Worm (Caenorhabditis elegans) whole organism, young adult: ENCODE data around the gene cest-6.
A peak's percentile ranks its signal among the peaks of the same experiment; 100 is the strongest.

Source experiments
- B0261.1 ChIP-seq: sonication (generic microtip); optimal IDR thresholded peaks from 2 replicates; lab custom pipeline; 2016; ENCODE audit warnings: mild to moderate bottlenecking, missing genetic modification characterization, moderate library complexity, missing compliant biosample characterization
- B0336.3 ChIP-seq: fragments of 200-800 bp; sonication (Bioruptor generic); IDR thresholded peaks from 2 replicates; pipeline ENCODE4 v1.3.6; 2022; ENCODE audit warnings: missing genetic modification characterization, missing compliant biosample characterization
- C17E4.6 ChIP-seq: fragments of 200-800 bp; sonication (Bioruptor generic); IDR thresholded peaks from 2 replicates; pipeline ENCODE4 v1.3.6; 2022; ENCODE audit warnings: missing genetic modification reagents, missing genetic modification characterization, missing compliant biosample characterization
- F33H1.4 ChIP-seq: fragments of 200-800 bp; sonication (Bioruptor generic); IDR thresholded peaks from 2 replicates; pipeline ENCODE4 v1.3.6; 2022; ENCODE audit warnings: missing genetic modification reagents, missing genetic modification characterization, missing compliant biosample characterization
- F37B4.10 ChIP-seq: fragments of 200-800 bp; sonication (Bioruptor generic); IDR thresholded peaks from 2 replicates; pipeline ENCODE4 v1.3.6; 2022; ENCODE audit warnings: missing genetic modification characterization, missing compliant biosample characterization
- F39B2.1 ChIP-seq: fragments of 200-800 bp; sonication (Bioruptor generic); IDR thresholded peaks from 2 replicates; pipeline ENCODE4 v1.3.6; 2022; ENCODE audit warnings: missing genetic modification reagents, missing genetic modification characterization, missing compliant biosample characterization
- Y53G8AR.9 ChIP-seq: fragments of 200-800 bp; sonication (Bioruptor generic); conservative IDR thresholded peaks from 2 replicates; pipeline ENCODE4 v1.3.6; 2022; ENCODE audit warnings: missing genetic modification reagents, missing genetic modification characterization, missing compliant biosample characterization
- Y95B8A.8 ChIP-seq: fragments of 200-800 bp; sonication (Bioruptor generic); IDR thresholded peaks from 2 replicates; pipeline ENCODE4 v1.3.6; 2022; ENCODE audit warnings: missing genetic modification reagents, missing genetic modification characterization, missing compliant biosample characterization
- ZK185.1 ChIP-seq: sonication (generic microtip); optimal IDR thresholded peaks from 2 replicates; lab custom pipeline; 2016; ENCODE audit warnings: mild to moderate bottlenecking, missing genetic modification characterization, missing compliant biosample characterization; ENCODE audit not compliant: poor library complexity, severe bottlenecking
- aptf-3 ChIP-seq: fragments of 200-800 bp; sonication (Bioruptor generic); IDR thresholded peaks from 2 replicates; pipeline ENCODE4 v1.3.6; 2022; ENCODE audit warnings: missing genetic modification characterization, missing compliant biosample characterization
- attf-6 ChIP-seq: fragments of 200-800 bp; sonication (Bioruptor generic); IDR thresholded peaks from 2 replicates; pipeline ENCODE4 v1.3.6; 2022; ENCODE audit warnings: missing genetic modification reagents, missing genetic modification characterization, missing compliant biosample characterization
- bed-2 ChIP-seq: fragments of 200-800 bp; sonication (Bioruptor generic); IDR thresholded peaks from 2 replicates; pipeline ENCODE4 v1.3.6; 2022; ENCODE audit warnings: missing genetic modification reagents, missing genetic modification characterization, missing compliant biosample characterization
- cebp-2 ChIP-seq: fragments of 200-800 bp; sonication (Bioruptor generic); IDR thresholded peaks from 2 replicates; pipeline ENCODE4 v1.3.6; 2022; ENCODE audit warnings: missing genetic modification characterization, missing compliant biosample characterization
- ceh-100 ChIP-seq: fragments of 200-800 bp; sonication (Bioruptor generic); IDR thresholded peaks from 2 replicates; pipeline ENCODE4 v1.3.6; 2022; ENCODE audit warnings: missing genetic modification reagents, missing genetic modification characterization, missing compliant biosample characterization
- ceh-40 ChIP-seq: fragments of 200-800 bp; sonication (Bioruptor generic); IDR thresholded peaks from 2 replicates; pipeline ENCODE4 v1.3.6; 2022; ENCODE audit warnings: missing genetic modification characterization, missing compliant biosample characterization
- chd-7 ChIP-seq: sonication (generic microtip); optimal IDR thresholded peaks from 2 replicates; lab custom pipeline; 2016; ENCODE audit warnings: mild to moderate bottlenecking, missing genetic modification characterization, moderate library complexity, missing compliant biosample characterization
- die-1 ChIP-seq: sonication (generic microtip); optimal IDR thresholded peaks from 2 replicates; lab custom pipeline; 2016; ENCODE audit warnings: missing genotype, mild to moderate bottlenecking, missing genetic modification characterization, missing compliant biosample characterization
- dox-1 ChIP-seq: fragments of 200-800 bp; sonication (Bioruptor generic); IDR thresholded peaks from 2 replicates; pipeline ENCODE4 v1.3.6; 2022; ENCODE audit warnings: missing genetic modification reagents, missing genetic modification characterization, missing compliant biosample characterization
- dpff-1 ChIP-seq: sonication (generic microtip); optimal IDR thresholded peaks from 2 replicates; lab custom pipeline; 2017; ENCODE audit warnings: mild to moderate bottlenecking, missing genetic modification characterization, missing compliant biosample characterization
- dpl-1 ChIP-seq: fragments of 150-350 bp; optimal IDR thresholded peaks from 2 replicates; lab custom pipeline; 2014; ENCODE audit warnings: missing biosample characterization, missing genetic modification reagents, missing genetic modification characterization
- egrh-3 ChIP-seq: fragments of 200-800 bp; sonication (Bioruptor generic); IDR thresholded peaks from 2 replicates; pipeline ENCODE4 v1.3.6; 2022; ENCODE audit warnings: missing genetic modification reagents, missing genetic modification characterization, missing compliant biosample characterization
- ets-4 ChIP-seq: fragments of 200-800 bp; sonication (Bioruptor generic); optimal IDR thresholded peaks from 2 replicates; lab custom pipeline; 2018; ENCODE audit warnings: mild to moderate bottlenecking, missing genetic modification characterization, missing compliant biosample characterization
- hlh-12 ChIP-seq: sonication (generic microtip); optimal IDR thresholded peaks from 2 replicates; lab custom pipeline; 2016; ENCODE audit warnings: missing genetic modification characterization, missing compliant biosample characterization
- hmg-20 ChIP-seq: fragments of 200-800 bp; sonication (Bioruptor generic); IDR thresholded peaks from 2 replicates; pipeline ENCODE4 v1.3.6; 2022; ENCODE audit warnings: missing genetic modification reagents, missing genetic modification characterization, missing compliant biosample characterization
- hrde-1 ChIP-seq: sonication (generic microtip); optimal IDR thresholded peaks from 2 replicates; lab custom pipeline; 2016; ENCODE audit warnings: missing genetic modification characterization, mild to moderate bottlenecking, missing compliant biosample characterization, moderate library complexity, missing genotype, missing genetic modification reagents, borderline replicate concordance
- hsf-1 ChIP-seq: fragments of 200-800 bp; sonication (Bioruptor generic); IDR thresholded peaks from 2 replicates; pipeline ENCODE4 v1.3.6; 2022; ENCODE audit warnings: missing genetic modification reagents, missing genetic modification characterization, missing compliant biosample characterization
- let-526 ChIP-seq: fragments of 200-800 bp; sonication (Bioruptor generic); IDR thresholded peaks from 2 replicates; pipeline ENCODE4 v1.3.6; 2022; ENCODE audit warnings: missing genetic modification reagents, missing genetic modification characterization, missing compliant biosample characterization
- let-607 ChIP-seq, 2 experiments: fragments of 200-800 bp in 1 of 2; sonication (Bioruptor generic) in 1 of 2; sonication (generic microtip) in 1 of 2; optimal IDR thresholded peaks; 2 replicates each; lab custom pipeline; 2016 to 2018; ENCODE audit warnings: mild to moderate bottlenecking in 2 of 2, missing compliant biosample characterization in 2 of 2, missing genetic modification characterization in 2 of 2, moderate library complexity in 2 of 2, missing genotype in 1 of 2
- lin-26 ChIP-seq: fragments of 200-800 bp; sonication (Bioruptor generic); IDR thresholded peaks from 2 replicates; pipeline ENCODE4 v1.3.6; 2022; ENCODE audit warnings: missing genetic modification reagents, missing genetic modification characterization, missing compliant biosample characterization
- lir-1 ChIP-seq: fragments of 200-800 bp; sonication (Bioruptor generic); conservative IDR thresholded peaks from 2 replicates; pipeline ENCODE4 v1.3.6; 2022; ENCODE audit warnings: missing genetic modification reagents, missing genetic modification characterization, missing compliant biosample characterization
- lsy-27 ChIP-seq: sonication (generic microtip); optimal IDR thresholded peaks from 2 replicates; lab custom pipeline; 2017; ENCODE audit warnings: missing genetic modification characterization, mild to moderate bottlenecking, missing compliant biosample characterization, antibody characterized with exemption, missing genotype, borderline replicate concordance; ENCODE audit not compliant: insufficient read depth
- madf-3 ChIP-seq: fragments of 200-800 bp; sonication (Bioruptor generic); IDR thresholded peaks from 2 replicates; pipeline ENCODE4 v1.3.6; 2022; ENCODE audit warnings: missing genetic modification reagents, missing genetic modification characterization, missing compliant biosample characterization
- mxl-1 ChIP-seq: sonication (generic microtip); optimal IDR thresholded peaks from 2 replicates; lab custom pipeline; 2016; ENCODE audit warnings: missing genetic modification characterization, missing compliant biosample characterization
- nhr-80 ChIP-seq: sonication (generic microtip); optimal IDR thresholded peaks from 2 replicates; lab custom pipeline; 2016; ENCODE audit warnings: missing genetic modification characterization, missing compliant biosample characterization
- pha-4 ChIP-seq: fragments of 150-350 bp; sonication (generic microtip); optimal IDR thresholded peaks from 2 replicates; lab custom pipeline; 2014; ENCODE audit warnings: missing biosample characterization, missing genetic modification reagents, missing genetic modification characterization
- rec-8 ChIP-seq, 2 experiments: sonication (generic microtip); optimal IDR thresholded peaks; 2 replicates each; lab custom pipeline; 2016; ENCODE audit warnings: mild to moderate bottlenecking in 2 of 2, missing genetic modification characterization in 2 of 2, missing genetic modification reagents in 2 of 2, missing genotype in 2 of 2, missing biosample characterization in 1 of 2, missing compliant biosample characterization in 1 of 2, moderate library complexity in 1 of 2
- repo-1 ChIP-seq: sonication (generic microtip); optimal IDR thresholded peaks from 2 replicates; lab custom pipeline; 2017; ENCODE audit warnings: mild to moderate bottlenecking, missing genetic modification characterization, missing compliant biosample characterization
- rpc-1 ChIP-seq, 2 experiments: fragments of 150-350 bp in 1 of 2; sonication (generic microtip) in 1 of 2; optimal IDR thresholded peaks; 2 replicates each; lab custom pipeline; 2014 to 2018; ENCODE audit warnings: missing biosample characterization in 1 of 2, missing genetic modification characterization in 1 of 2, missing genetic modification reagents in 1 of 2, missing genotype in 1 of 2
- snpc-1.1 ChIP-seq: sonication (generic microtip); optimal IDR thresholded peaks from 2 replicates; lab custom pipeline; 2017; ENCODE audit warnings: missing genetic modification characterization, mild to moderate bottlenecking, missing compliant biosample characterization, antibody characterized with exemption, moderate library complexity, missing genotype, missing genetic modification reagents; ENCODE audit not compliant: insufficient read depth
- snpc-1.3 ChIP-seq: sonication (generic microtip); optimal IDR thresholded peaks from 2 replicates; lab custom pipeline; 2017; ENCODE audit warnings: missing genetic modification characterization, mild to moderate bottlenecking, missing compliant biosample characterization, antibody characterized with exemption, moderate library complexity, missing genotype, missing genetic modification reagents; ENCODE audit not compliant: insufficient read depth
- snpc-3.4 ChIP-seq: sonication (generic microtip); optimal IDR thresholded peaks from 2 replicates; lab custom pipeline; 2017; ENCODE audit warnings: missing genetic modification characterization, mild to moderate bottlenecking, missing compliant biosample characterization, antibody characterized with exemption, moderate library complexity, missing genotype, missing genetic modification reagents
- zfh-2 ChIP-seq: fragments of 200-800 bp; sonication (Bioruptor generic); conservative IDR thresholded peaks from 2 replicates; pipeline ENCODE4 v1.3.6; 2022; ENCODE audit warnings: missing genetic modification reagents, missing genetic modification characterization, missing compliant biosample characterization
- ztf-26 ChIP-seq: sonication (generic microtip); optimal IDR thresholded peaks from 2 replicates; lab custom pipeline; 2017; ENCODE audit warnings: missing genetic modification characterization, missing compliant biosample characterization
- ztf-6 ChIP-seq: fragments of 200-800 bp; sonication (Bioruptor generic); IDR thresholded peaks from 2 replicates; pipeline ENCODE4 v1.3.6; 2022; ENCODE audit warnings: missing genetic modification reagents, missing genetic modification characterization, missing compliant biosample characterization

Gene cest-6

DNA sequence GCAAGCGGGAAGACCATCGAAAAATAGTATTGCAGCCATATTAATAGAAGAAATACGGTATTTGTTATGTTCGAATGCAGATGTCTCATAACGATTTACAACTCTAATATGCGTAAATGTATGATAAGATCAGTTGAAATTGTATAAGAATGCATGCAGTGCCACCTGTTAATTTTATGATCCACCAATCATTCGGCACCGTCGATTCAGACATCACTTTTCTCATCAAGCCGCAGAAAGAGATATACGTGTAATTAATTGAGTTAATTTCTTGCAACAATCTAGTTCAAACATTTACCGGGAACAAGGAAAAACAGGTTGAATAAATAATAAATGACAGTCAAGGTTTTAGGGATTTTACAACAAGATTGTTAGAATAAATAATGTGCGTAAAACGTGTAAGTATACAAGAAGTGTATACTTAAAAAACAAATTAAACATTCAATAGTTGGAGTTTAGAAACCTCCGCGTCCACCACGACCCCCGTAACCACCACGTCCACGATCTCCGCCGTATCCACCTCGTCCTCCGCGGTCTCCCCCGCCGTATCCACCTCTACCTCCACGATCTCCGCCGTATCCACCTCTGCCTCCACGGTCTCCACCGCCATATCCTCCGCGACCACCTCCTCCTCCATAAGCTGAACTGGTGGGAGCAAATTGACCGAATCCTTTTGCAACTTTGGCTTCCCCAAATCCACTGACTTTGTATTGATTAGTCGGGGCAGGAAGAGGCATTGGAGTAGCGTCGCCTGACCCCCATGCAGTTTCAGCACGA lies 46.0 kb upstream of the cest-6 start (continued):
- TF ChIP-seq ztf-26, result no peak
- TF ChIP-seq snpc-1.1 (tag; lab: Kevin White, UChicago), result no peak
- no peak for TF ChIP-seq B0261.1 (tag; lab: Kevin White, UChicago)
- TF ChIP-seq attf-6, result peak; percentile 84
- TF ChIP-seq dox-1 (GFP tag; lab: Robert Waterston, UW), result no peak; the same call in 1 of the 2 replicates
- TF ChIP-seq B0336.3 (GFP tag; lab: Robert Waterston, UW), result peak; percentile 51
- TF ChIP-seq ztf-6, result no peak
- TF ChIP-seq ets-4, result no peak
- no peak for TF ChIP-seq hlh-12 (tag; lab: Kevin White, UChicago)
- no peak for TF ChIP-seq nhr-80 (tag; lab: Kevin White, UChicago)
- no peak for TF ChIP-seq C17E4.6 (GFP tag; lab: Robert Waterston, UW)
- TF ChIP-seq snpc-3.4 (tag; lab: Kevin White, UChicago), result peak; percentile 37
- peak; percentile 64 for TF ChIP-seq hrde-1 (tag; lab: Kevin White, UChicago)
- TF ChIP-seq repo-1 (tag; lab: Kevin White, UChicago), result no peak
- TF ChIP-seq snpc-1.3 (tag; lab: Kevin White, UChicago), result peak; percentile 53
- 0 out of 2 replicates have a peak, but pooled peaks have one; percentile 35 for TF ChIP-seq Y95B8A.8 (GFP tag; lab: Robert Waterston, UW)
- no peak for TF ChIP-seq chd-7 (tag; lab: Kevin White, UChicago)
- TF ChIP-seq F39B2.1 (GFP tag; lab: Robert Waterston, UW), result peak; percentile 67; the same call in 1 of the 2 replicates
- peak; percentile 80 for TF ChIP-seq hsf-1
- no peak for TF ChIP-seq lsy-27
- TF ChIP-seq dpff-1 (tag; lab: Kevin White, UChicago), result no peak
- TF ChIP-seq madf-3 (GFP tag; lab: Robert Waterston, UW), result peak; percentile 80
- no peak for TF ChIP-seq ZK185.1 (tag; lab: Kevin White, UChicago)
- TF ChIP-seq bed-2 (GFP tag; lab: Robert Waterston, UW), result no peak
- no peak for TF ChIP-seq zfh-2 (GFP tag; lab: Robert Waterston, UW)
- no peak for TF ChIP-seq pha-4
- TF ChIP-seq F37B4.10 (GFP tag; lab: Robert Waterston, UW), result no peak
- TF ChIP-seq mxl-1 (tag; lab: Kevin White, UChicago), result no peak
- peak; percentile 58; the same call in 1 of the 2 replicates for TF ChIP-seq ceh-100 (GFP tag; lab: Robert Waterston, UW)
- TF ChIP-seq egrh-3 (GFP tag; lab: Robert Waterston, UW), result peak; percentile 71; the same call in 1 of the 2 replicates
- peak; percentile 80 for TF ChIP-seq Y53G8AR.9 (GFP tag; lab: Robert Waterston, UW)
- TF ChIP-seq F33H1.4 (GFP tag; lab: Robert Waterston, UW), result peak; percentile 44
- no peak for TF ChIP-seq dpl-1 (GFP tag; lab: Kevin White, UChicago)
- no peak for TF ChIP-seq let-607 (tag; optimal IDR thresholded peaks at IDR 0.05; lab: Kevin White, UChicago)
- no peak for TF ChIP-seq lir-1 (GFP tag; lab: Robert Waterston, UW)
- TF ChIP-seq cebp-2 (GFP tag; lab: Robert Waterston, UW), result peak; percentile 75; the same call in 1 of the 2 replicates
- TF ChIP-seq die-1 (tag; lab: Kevin White, UChicago), result peak; percentile 11
- no peak for TF ChIP-seq hmg-20 (GFP tag; lab: Robert Waterston, UW)
- peak; percentile 64; the same call in 1 of the 2 replicates for TF ChIP-seq lin-26 (GFP tag; lab: Robert Waterston, UW)
- no peak for TF ChIP-seq let-526
- no peak for TF ChIP-seq rec-8 (tag; optimal IDR thresholded peaks at IDR 0.05; lab: Kevin White, UChicago)
- TF ChIP-seq aptf-3 (GFP tag; lab: Robert Waterston, UW), result no peak
- 0 out of 2 replicates have a peak, but pooled peaks have one; percentile 30 for TF ChIP-seq ceh-40 (GFP tag; lab: Robert Waterston, UW)
- no peak for TF ChIP-seq rpc-1 (optimal IDR thresholded peaks at IDR 0.05; lab: Kevin White, UChicago)
- no peak for TF ChIP-seq rpc-1 (tag; optimal IDR thresholded peaks at IDR 0.05; lab: Kevin White, UChicago)
